Worm (Caenorhabditis elegans): ENCODE measurements around the gene mup-4.

ce11 chrIII:7465347-7465746, 23.6 kb downstream of the mup-4 start, which contains the start of gene fum-1:
- TF ChIP-seq tbx-11 (GFP tag; IDR thresholded peaks at IDR 0.05) (no peak), flt-1 (GFP tag; IDR thresholded peaks at IDR 0.05) (no peak), hmbx-1 (tag; optimal IDR thresholded peaks at IDR 0.05) (no peak), ceh-36 (tag; optimal IDR thresholded peaks at IDR 0.05) (no peak), aly-1 (tag; optimal IDR thresholded peaks at IDR 0.05) (no peak), ama-1 (optimal IDR thresholded peaks at IDR 0.05) (no peak), scrt-1 (GFP tag; IDR thresholded peaks at IDR 0.05) (no peak), ceh-13 (GFP tag; optimal IDR thresholded peaks at IDR 0.05) (no peak)
